Fruit fly (Drosophila melanogaster): ENCODE results near the gene stol.
"Not testable (repeated sequence)": the region's sequence is repeated elsewhere in the genome, so short reads cannot be mapped to it uniquely, and the experiment has no call there.

The stol gene

DNA sequence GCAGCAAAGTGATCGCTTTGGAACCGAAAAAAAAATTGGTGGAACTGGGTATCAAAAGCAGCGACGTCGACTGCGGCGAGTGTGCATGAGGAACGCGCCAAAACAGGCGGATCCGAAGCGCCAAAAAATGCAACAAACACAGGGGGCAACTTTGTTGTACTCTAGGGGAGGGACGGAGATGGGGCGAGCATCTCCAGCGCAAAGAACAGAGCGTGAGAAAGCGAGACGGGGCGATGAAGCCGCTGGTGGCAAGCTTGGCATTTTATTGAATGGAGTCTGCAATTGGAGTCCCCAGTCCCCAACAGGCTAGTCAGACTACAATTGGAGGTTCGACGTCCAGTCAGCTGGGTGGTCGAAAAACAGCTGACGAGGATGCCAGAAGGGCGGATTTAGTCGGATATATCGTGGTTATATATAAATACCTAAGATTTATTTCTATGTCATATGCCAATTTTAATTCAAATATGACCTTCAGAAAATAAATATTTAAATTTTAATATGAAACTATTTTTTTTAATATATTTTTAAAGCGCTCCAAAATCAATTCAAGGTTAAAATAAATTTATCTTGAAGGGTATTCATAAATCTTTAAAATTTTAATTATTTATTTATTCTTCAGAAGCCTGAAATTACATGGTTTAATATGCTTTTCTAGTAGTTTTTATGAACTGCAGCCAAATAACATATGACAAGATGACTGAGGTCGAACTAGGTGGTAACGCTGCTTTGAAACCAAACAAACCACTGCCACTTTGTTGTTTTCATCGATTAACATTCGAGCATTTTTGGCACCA, 28.7 kb upstream of the stol start:
- no peak for TF ChIP-seq pan (optimal IDR thresholded peaks at IDR 0.05)
- no peak for TF ChIP-seq usp (GFP tag; optimal IDR thresholded peaks at IDR 0.05)
- no peak for TF ChIP-seq Dll (optimal IDR thresholded peaks at IDR 0.05)
- no peak for TF ChIP-seq CG8478 (optimal IDR thresholded peaks at IDR 0.05)
- TF ChIP-seq EcR (GFP tag; optimal IDR thresholded peaks at IDR 0.05) = no peak
- no peak for TF ChIP-seq psq (optimal IDR thresholded peaks at IDR 0.05)

- TF ChIP-seq pan (optimal IDR thresholded peaks at IDR 0.05) (no peak), CG8478 (optimal IDR thresholded peaks at IDR 0.05) (no peak), usp (GFP tag; optimal IDR thresholded peaks at IDR 0.05) (no peak), Dll (optimal IDR thresholded peaks at IDR 0.05) (no peak), psq (optimal IDR thresholded peaks at IDR 0.05) (no peak), EcR (GFP tag; optimal IDR thresholded peaks at IDR 0.05) (no peak)
Measured at dm6 chr2L:15745989-15746388, 27.9 kb upstream of the stol start.

- TF ChIP-seq EcR (GFP tag; optimal IDR thresholded peaks at IDR 0.05) = peak in 1 of 2 experiments; percentile 16
- TF ChIP-seq pan (optimal IDR thresholded peaks at IDR 0.05) = no peak
Measured at dm6 chr2L:15745036-15745854, 27.2 kb upstream of the stol start.

dm6 chr2L:15743578-15743977, 25.5 kb upstream of the stol start:
- TF ChIP-seq pan (optimal IDR thresholded peaks at IDR 0.05) = peak; percentile 89
- no peak for TF ChIP-seq EcR (GFP tag; optimal IDR thresholded peaks at IDR 0.05)

dm6 chr2L:15742976-15743375, 24.9 kb upstream of the stol start:
- TF ChIP-seq usp (GFP tag; optimal IDR thresholded peaks at IDR 0.05) (no peak), Dll (optimal IDR thresholded peaks at IDR 0.05) (no peak), psq (optimal IDR thresholded peaks at IDR 0.05) (no peak), CG8478 (optimal IDR thresholded peaks at IDR 0.05) (no peak), pan (optimal IDR thresholded peaks at IDR 0.05) (no peak), EcR (GFP tag; optimal IDR thresholded peaks at IDR 0.05) (no peak)

dm6 chr2L:15741418-15741817, 23.3 kb upstream of the stol start:
- TF ChIP-seq CG8478 (optimal IDR thresholded peaks at IDR 0.05) (no peak), EcR (GFP tag; optimal IDR thresholded peaks at IDR 0.05) (no peak)

DNA sequence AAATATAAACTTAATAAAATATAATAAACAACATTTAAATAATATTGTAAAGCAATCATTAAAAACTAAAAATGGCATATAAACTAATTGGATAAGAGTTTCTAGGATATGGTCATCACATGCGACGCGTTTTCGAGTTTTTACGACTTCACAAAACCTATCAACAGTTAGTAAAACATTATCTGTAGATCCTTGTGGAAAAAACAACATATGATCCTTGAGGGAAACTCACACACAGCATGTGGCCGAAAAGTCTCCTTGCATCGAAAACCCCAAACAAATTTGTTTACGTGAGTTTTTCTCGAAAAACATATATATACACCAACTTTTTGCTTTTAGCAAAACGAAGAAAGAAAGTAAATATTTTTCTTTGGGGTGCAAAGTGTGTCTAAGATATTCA, 22.8 kb upstream of the stol start:
- no peak for TF ChIP-seq EcR (GFP tag; optimal IDR thresholded peaks at IDR 0.05)
- TF ChIP-seq Dll (optimal IDR thresholded peaks at IDR 0.05) = no peak
- TF ChIP-seq pan (optimal IDR thresholded peaks at IDR 0.05) = no peak
- TF ChIP-seq usp (GFP tag; optimal IDR thresholded peaks at IDR 0.05) = no peak
- TF ChIP-seq CG8478 (optimal IDR thresholded peaks at IDR 0.05) = no peak
- TF ChIP-seq psq (optimal IDR thresholded peaks at IDR 0.05) = no peak

dm6 chr2L:15735918-15736317, 17.8 kb upstream of the stol start:
- TF ChIP-seq EcR (GFP tag; optimal IDR thresholded peaks at IDR 0.05) = no peak
- no peak for TF ChIP-seq psq (optimal IDR thresholded peaks at IDR 0.05)
- no peak for TF ChIP-seq CG8478 (optimal IDR thresholded peaks at IDR 0.05)
- TF ChIP-seq Dll (optimal IDR thresholded peaks at IDR 0.05) = no peak
- no peak for TF ChIP-seq usp (GFP tag; optimal IDR thresholded peaks at IDR 0.05)
- no peak for TF ChIP-seq pan (optimal IDR thresholded peaks at IDR 0.05)

DNA sequence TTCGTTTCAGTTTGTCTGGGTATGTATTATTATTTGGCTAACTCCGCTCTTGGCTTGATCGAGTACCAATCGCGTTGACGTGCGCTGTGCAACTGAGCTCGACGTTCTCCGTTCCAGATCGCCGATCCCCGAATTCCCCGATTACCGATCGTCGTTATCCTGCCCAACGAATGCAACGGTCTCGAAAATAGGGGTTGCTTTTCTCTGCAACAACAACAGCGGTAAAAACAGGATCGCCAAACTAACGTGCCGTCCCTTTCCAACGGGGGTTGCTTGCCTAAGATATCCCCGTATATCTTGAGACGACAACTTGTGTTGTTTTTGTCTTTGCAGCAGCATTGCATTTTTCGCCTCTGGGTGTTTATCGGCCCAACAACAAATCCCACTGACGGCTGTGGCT, 13.6 kb upstream of the stol start:
- no peak for TF ChIP-seq CG8478 (optimal IDR thresholded peaks at IDR 0.05)
- no peak for TF ChIP-seq Dll (optimal IDR thresholded peaks at IDR 0.05)
- no peak for TF ChIP-seq EcR (GFP tag; optimal IDR thresholded peaks at IDR 0.05)
- TF ChIP-seq psq (optimal IDR thresholded peaks at IDR 0.05) = no peak
- TF ChIP-seq pan (optimal IDR thresholded peaks at IDR 0.05) = no peak
- no peak for TF ChIP-seq usp (GFP tag; optimal IDR thresholded peaks at IDR 0.05)

- not testable (repeated sequence) for TF ChIP-seq EcR (GFP tag; optimal IDR thresholded peaks at IDR 0.05); CG8478 (optimal IDR thresholded peaks at IDR 0.05); psq (optimal IDR thresholded peaks at IDR 0.05)
Measured at dm6 chr2L:15710999-15711398, 7.1 kb downstream of the stol start, which contains the start of gene CG43924. Gene CG43924, minus strand, starts transcription at chr2L:15711099.

DNA sequence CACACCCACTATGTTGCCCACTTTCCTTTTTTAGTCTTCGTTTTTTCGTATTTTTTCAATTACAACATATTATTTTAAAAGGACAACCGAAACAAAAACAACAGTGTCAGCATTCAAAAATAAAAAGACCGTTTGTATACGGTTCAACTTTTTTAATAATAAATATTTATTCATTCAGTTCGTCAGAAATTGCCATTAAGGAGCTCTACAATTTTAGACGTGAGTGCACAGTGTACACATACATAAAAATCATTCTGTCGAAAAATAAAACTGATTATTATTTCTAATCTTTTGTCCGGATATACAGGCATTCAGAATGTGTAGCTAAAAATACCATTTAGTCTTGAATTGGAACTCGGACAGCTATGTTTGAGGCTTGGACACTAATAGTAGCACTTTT, 13.2 kb downstream of the stol start, which contains the start of gene CG31827:
CG31827 (plus strand) TSS at position 301 of the 400 bp plus-strand sequence.
- not testable (repeated sequence) for TF ChIP-seq usp (GFP tag; optimal IDR thresholded peaks at IDR 0.05); EcR (GFP tag; optimal IDR thresholded peaks at IDR 0.05); psq (optimal IDR thresholded peaks at IDR 0.05)

DNA sequence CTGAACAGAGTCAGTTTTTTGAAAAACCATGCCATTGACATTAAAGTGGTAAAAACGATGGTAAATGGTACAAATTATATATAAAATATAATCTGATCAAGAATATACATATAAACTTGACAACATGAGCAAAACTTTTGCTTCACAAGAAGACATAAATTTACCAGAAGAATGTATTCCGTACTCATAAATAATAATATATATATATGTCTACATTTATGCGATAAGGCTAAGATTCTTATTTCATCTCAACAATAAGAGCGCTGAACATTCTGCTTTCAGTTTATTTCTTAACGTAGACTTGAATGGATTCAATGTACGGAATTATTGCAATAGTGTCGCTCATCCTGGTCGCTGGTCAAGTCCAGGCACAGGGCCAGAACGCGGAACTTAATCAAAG, 22.3 kb downstream of the stol start, which contains the start of gene CG31780:
CG31780 (plus strand) TSS at position 301 of the 400 bp plus-strand sequence.
- TF ChIP-seq usp (GFP tag; optimal IDR thresholded peaks at IDR 0.05); Dll (optimal IDR thresholded peaks at IDR 0.05); pan (optimal IDR thresholded peaks at IDR 0.05): not testable (repeated sequence)

- not testable (repeated sequence) for TF ChIP-seq pan (optimal IDR thresholded peaks at IDR 0.05); EcR (GFP tag; optimal IDR thresholded peaks at IDR 0.05); usp (GFP tag; optimal IDR thresholded peaks at IDR 0.05)
Measured at dm6 chr2L:15694371-15694770, 23.7 kb downstream of the stol start, which contains the start of gene CG44140. Gene CG44140, minus strand, starts transcription at chr2L:15694471.

Data from whole organism.